Worm (Caenorhabditis elegans) whole organism, midembryonic: ENCODE measurements around the gene Y39A1A.20.

Experiments used
- flt-1 ChIP-seq: fragments of 200-800 bp; sonication (Bioruptor generic); IDR thresholded peaks from 2 replicates; pipeline ENCODE4 v1.3.6; 2022; ENCODE audit warnings: missing genetic modification characterization, missing compliant biosample characterization
- ztf-23 ChIP-seq: fragments of 200-800 bp; sonication (Bioruptor generic); IDR thresholded peaks from 2 replicates; pipeline ENCODE4 v1.3.6; 2022; ENCODE audit warnings: missing genetic modification reagents, missing genetic modification characterization, missing compliant biosample characterization
- ztf-29 ChIP-seq: fragments of 200-800 bp; sonication (Bioruptor generic); IDR thresholded peaks from 2 replicates; pipeline ENCODE4 v1.3.6; 2022; ENCODE audit warnings: missing genetic modification reagents, missing genetic modification characterization, missing compliant biosample characterization

- TF ChIP-seq ztf-29 (GFP tag; lab: Robert Waterston, UW) (no peak), ztf-23 (GFP tag; lab: Robert Waterston, UW) (no peak), flt-1 (GFP tag; lab: Robert Waterston, UW) (no peak)
Measured at ce11 chrIII:10653479-10653878, 46.9 kb downstream of the Y39A1A.20 start.
